Fruit fly (Drosophila melanogaster): ENCODE measurements around the gene Arts.
A peak's percentile ranks its signal among the peaks of the same experiment; 100 is the strongest.

Gene Arts

dm6 chr3L:16571014-16571738 is 31.5 kb upstream of the Arts start (continued):
- TF ChIP-seq HLH54F (GFP tag; optimal IDR thresholded peaks at IDR 0.05) (peak; percentile 43), CG6689 (GFP tag; IDR thresholded peaks at IDR 0.05) (peak; percentile 64; the same call in 1 of the 2 replicates), CG18262 (tag; optimal IDR thresholded peaks at IDR 0.05) (peak; percentile 59), CG4707 (GFP tag; optimal IDR thresholded peaks at IDR 0.05) (no peak), hb (GFP tag; IDR thresholded peaks at IDR 0.05; ENCODE audit: partially characterized antibody) (no peak), bowl (GFP tag; IDR thresholded peaks at IDR 0.05) (no peak), B-H1 (GFP tag; IDR thresholded peaks at IDR 0.05) (no peak; the same call in 2 of the 3 replicates), CG5953 (GFP tag; IDR thresholded peaks at IDR 0.05) (no peak), insv (GFP tag; optimal IDR thresholded peaks at IDR 0.05) (no peak), nerfin-1 (tag; optimal IDR thresholded peaks at IDR 0.05) (no peak), unpg (GFP tag; optimal IDR thresholded peaks at IDR 0.05) (peak; percentile 65), zfh1 (GFP tag; IDR thresholded peaks at IDR 0.05) (peak; percentile 37; the same call in 1 of the 3 replicates), Dll (GFP tag; IDR thresholded peaks at IDR 0.05; ENCODE audit: partially characterized antibody) (no peak), CG13287 (GFP tag; IDR thresholded peaks at IDR 0.05; ENCODE audit: partially characterized antibody) (no peak), az2 (GFP tag; optimal IDR thresholded peaks at IDR 0.05) (peak; percentile 33), CG34224 (GFP tag; IDR thresholded peaks at IDR 0.05; ENCODE audit: partially characterized antibody) (no peak), sens-2 (GFP tag; IDR thresholded peaks at IDR 0.05) (no peak), CG4617 (GFP tag; optimal IDR thresholded peaks at IDR 0.05; ENCODE audit: borderline replicate concordance) (no peak), ato (GFP tag; IDR thresholded peaks at IDR 0.05; ENCODE audit: partially characterized antibody) (no peak), lab (GFP tag; optimal IDR thresholded peaks at IDR 0.05) (peak; percentile 71), sug (tag; optimal IDR thresholded peaks at IDR 0.05) (peak; percentile 37), Side (GFP tag; optimal IDR thresholded peaks at IDR 0.05) (peak; percentile 22), tio (GFP tag; optimal IDR thresholded peaks at IDR 0.05) (peak; percentile 35), CG9817 (tag; optimal IDR thresholded peaks at IDR 0.05) (peak; percentile 24), Atf-2 (GFP tag; optimal IDR thresholded peaks at IDR 0.05) (peak; percentile 33), CG10274 (GFP tag; optimal IDR thresholded peaks at IDR 0.05) (no peak), Ets97D (GFP tag; optimal IDR thresholded peaks at IDR 0.05) (no peak), CG17802 (tag; optimal IDR thresholded peaks at IDR 0.05) (no peak), Hsf (GFP tag; optimal IDR thresholded peaks at IDR 0.05) (peak; percentile 68), CG5245 (GFP tag; optimal IDR thresholded peaks at IDR 0.05) (no peak), pb (GFP tag; optimal IDR thresholded peaks at IDR 0.05) (no peak), CG17328 (GFP tag; IDR thresholded peaks at IDR 0.05) (0 out of 2 replicates have a peak, but pooled peaks have one; percentile 25), fd96Cb (tag; optimal IDR thresholded peaks at IDR 0.05) (no peak), abd-A (tag; optimal IDR thresholded peaks at IDR 0.05) (no peak), ewg (GFP tag; optimal IDR thresholded peaks at IDR 0.05) (no peak), CG16779 (GFP tag; IDR thresholded peaks at IDR 0.05) (no peak), CG13775 (GFP tag; optimal IDR thresholded peaks at IDR 0.05) (peak; percentile 42), ATbp (GFP tag; optimal IDR thresholded peaks at IDR 0.05) (no peak), her (GFP tag; optimal IDR thresholded peaks at IDR 0.05) (peak; percentile 49), wek (GFP tag; optimal IDR thresholded peaks at IDR 0.05) (no peak), GATAe (GFP tag; conservative IDR thresholded peaks at IDR 0.05) (no peak), Blimp-1 (GFP tag; optimal IDR thresholded peaks at IDR 0.05) (peak; percentile 51), en (GFP tag; optimal IDR thresholded peaks at IDR 0.05) (peak; percentile 5), Sin3A (optimal IDR thresholded peaks at IDR 0.05) (no peak), MESR4 (GFP tag; optimal IDR thresholded peaks at IDR 0.05) (no peak), Hr39 (optimal IDR thresholded peaks at IDR 0.05) (no peak), lilli (GFP tag; optimal IDR thresholded peaks at IDR 0.05) (peak; percentile 60), D19A (tag; optimal IDR thresholded peaks at IDR 0.05) (peak; percentile 12), CG11085 (GFP tag; IDR thresholded peaks at IDR 0.05) (no peak), CG17359 (tag; optimal IDR thresholded peaks at IDR 0.05) (peak; percentile 28)

Measured in whole organism, embryonic.